Worm (Caenorhabditis elegans): ENCODE measurements around the gene elo-7.

DNA sequence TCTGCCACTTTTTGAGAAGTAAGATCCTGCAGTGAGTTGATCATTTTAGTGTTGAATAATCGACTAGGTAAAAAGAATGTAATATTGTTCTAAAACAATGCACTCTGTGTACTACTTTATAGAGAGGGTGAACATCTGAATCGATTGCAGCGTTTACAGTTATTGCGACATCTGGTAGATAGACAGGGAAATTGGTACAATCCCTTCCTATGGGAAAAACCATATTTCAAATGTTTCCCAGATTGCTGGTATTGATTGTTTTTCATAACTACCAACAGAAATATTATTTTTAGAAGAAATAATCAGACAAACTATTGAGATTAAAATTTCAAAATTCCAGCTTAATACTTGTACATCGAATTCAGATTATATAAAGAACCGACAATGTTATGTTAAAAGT lies 44.7 kb upstream of the elo-7 start, which contains the start of gene gadr-2:
- no peak for TF ChIP-seq him-1 (tag; optimal IDR thresholded peaks at IDR 0.05)
- TF ChIP-seq dao-5 (tag; optimal IDR thresholded peaks at IDR 0.05): no peak
